Worm (Caenorhabditis elegans): ENCODE measurements around the gene dnj-7.

ce11 chrX:7234723-7235203, 40.4 kb downstream of the dnj-7 start:
- no peak for TF ChIP-seq egl-27 (tag; optimal IDR thresholded peaks at IDR 0.05)
- peak; percentile 41 for TF ChIP-seq ama-1 (optimal IDR thresholded peaks at IDR 0.05)
- peak; percentile 92 for TF ChIP-seq fkh-10 (GFP tag; optimal IDR thresholded peaks at IDR 0.05)
- TF ChIP-seq eor-1 (tag; optimal IDR thresholded peaks at IDR 0.05) = no peak
- TF ChIP-seq nhr-28 (tag; optimal IDR thresholded peaks at IDR 0.05) = no peak
- TF ChIP-seq ceh-82 (tag; optimal IDR thresholded peaks at IDR 0.05) = no peak
- no peak for TF ChIP-seq snpc-4 (tag; optimal IDR thresholded peaks at IDR 0.05)
- TF ChIP-seq hmg-11 (tag; optimal IDR thresholded peaks at IDR 0.05) = peak; percentile 55
- TF ChIP-seq jun-1 (tag; optimal IDR thresholded peaks at IDR 0.05) = no peak
- TF ChIP-seq mdl-1 (tag; optimal IDR thresholded peaks at IDR 0.05) = no peak
